Worm (Caenorhabditis elegans) whole organism, early embryonic: Measurements from ENCODE around the gene Y62H9A.11.

ENCODE experiments used
- F13C5.2 ChIP-seq: sonication (generic microtip); optimal IDR thresholded peaks from 2 replicates; lab custom pipeline; 2017; ENCODE audit warnings: mild to moderate bottlenecking, missing genetic modification characterization, inconsistent platforms, missing compliant biosample characterization
- aly-1 ChIP-seq: sonication (generic microtip); optimal IDR thresholded peaks from 2 replicates; lab custom pipeline; 2016; ENCODE audit warnings: missing genetic modification characterization, missing compliant biosample characterization
- ama-1 ChIP-seq: fragments of 150-350 bp; optimal IDR thresholded peaks from 2 replicates; lab custom pipeline; 2014
- ceh-13 ChIP-seq: fragments of 200-800 bp; sonication (Bioruptor generic); optimal IDR thresholded peaks from 2 replicates; lab custom pipeline; 2018; ENCODE audit warnings: mild to moderate bottlenecking, missing genetic modification characterization, missing compliant biosample characterization
- ceh-36 ChIP-seq: sonication (generic microtip); optimal IDR thresholded peaks from 2 replicates; lab custom pipeline; 2016; ENCODE audit warnings: missing genetic modification characterization, inconsistent platforms, missing compliant biosample characterization
- ets-7 ChIP-seq: sonication (generic microtip); optimal IDR thresholded peaks from 2 replicates; lab custom pipeline; 2016; ENCODE audit warnings: missing genotype, missing genetic modification characterization, missing compliant biosample characterization
- hnd-1 ChIP-seq: sonication (generic microtip); optimal IDR thresholded peaks from 2 replicates; lab custom pipeline; 2016; ENCODE audit warnings: missing genetic modification characterization, missing compliant biosample characterization
- pes-1 ChIP-seq: fragments of 200-800 bp; sonication (Bioruptor generic); IDR thresholded peaks from 2 replicates; pipeline ENCODE4 v1.3.6; 2022; ENCODE audit warnings: missing genetic modification reagents, missing genetic modification characterization, missing compliant biosample characterization
- scrt-1 ChIP-seq: fragments of 200-800 bp; sonication (Bioruptor generic); IDR thresholded peaks from 2 replicates; pipeline ENCODE4 v1.3.6; 2022; ENCODE audit warnings: missing genetic modification characterization, missing compliant biosample characterization
- sea-1 ChIP-seq: fragments of 200-800 bp; sonication (Bioruptor generic); conservative IDR thresholded peaks from 2 replicates; pipeline ENCODE4 v1.3.6; 2022; ENCODE audit warnings: missing genetic modification characterization, missing compliant biosample characterization
- tbx-11 ChIP-seq: fragments of 200-800 bp; sonication (Bioruptor generic); IDR thresholded peaks from 2 replicates; pipeline ENCODE4 v1.3.6; 2022; ENCODE audit warnings: missing genetic modification characterization, missing compliant biosample characterization

ce11 chrX:11917994-11918393, 10.8 kb upstream of the Y62H9A.11 start, which contains the start of gene Y62H9A.16:
- TF ChIP-seq ceh-36 (tag; lab: Kevin White, UChicago) (no peak), ama-1 (lab: Kevin White, UChicago) (no peak), hnd-1 (tag; lab: Kevin White, UChicago) (no peak), sea-1 (GFP tag; lab: Robert Waterston, UW) (no peak), F13C5.2 (tag; lab: Kevin White, UChicago) (no peak), ets-7 (no peak), ceh-13 (GFP tag; lab: Kevin White, UChicago) (no peak), tbx-11 (GFP tag; lab: Robert Waterston, UW) (no peak), scrt-1 (GFP tag; lab: Robert Waterston, UW) (no peak), aly-1 (tag; lab: Kevin White, UChicago) (no peak), pes-1 (GFP tag; lab: Robert Waterston, UW) (no peak)
